Fruit fly (Drosophila melanogaster): ENCODE measurements around the gene Son.
A peak's percentile ranks its signal among the peaks of the same experiment; 100 is the strongest.

DNA sequence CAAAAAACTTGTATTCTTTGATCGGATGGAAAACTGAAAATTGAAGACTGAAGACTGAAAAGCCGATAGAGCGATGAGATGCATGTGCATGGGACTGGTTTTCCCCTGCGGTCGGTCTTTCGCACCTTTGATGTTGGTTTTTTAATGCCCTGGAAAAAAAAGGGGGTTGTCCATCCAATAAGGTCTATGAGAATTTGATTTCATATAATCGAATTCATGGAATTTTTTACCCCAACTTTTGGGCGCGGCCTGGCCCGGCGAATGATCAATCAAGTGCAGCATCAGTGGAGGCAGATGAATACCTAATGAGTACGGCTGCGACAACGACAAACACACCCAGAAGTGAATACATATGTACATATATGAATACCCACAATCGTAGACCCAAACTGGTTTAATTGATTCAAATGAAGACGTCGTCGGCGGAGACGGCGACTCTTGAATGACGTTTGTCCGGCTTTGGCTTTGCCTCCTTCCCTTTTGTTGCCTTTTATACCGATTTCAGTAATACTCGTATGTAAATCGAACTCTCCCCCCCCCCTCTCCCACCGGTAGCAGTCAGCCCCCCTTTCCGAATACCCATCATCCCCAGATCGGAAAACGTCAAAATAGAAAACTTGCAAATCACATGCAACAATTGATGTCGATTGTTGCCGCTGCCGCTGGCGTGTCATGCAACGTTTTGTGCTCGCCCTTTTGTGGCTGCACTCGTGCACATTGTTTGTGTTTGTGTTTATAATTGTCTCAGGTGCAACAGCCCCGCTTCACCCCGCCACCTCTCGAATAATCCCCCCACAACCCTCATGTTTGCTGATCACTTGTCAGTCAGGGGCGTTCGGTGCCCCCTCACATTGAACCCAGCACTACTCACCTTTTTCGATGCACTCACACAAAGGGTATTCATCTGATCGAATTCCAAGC, 25.4 kb downstream of the Son start:
- TF ChIP-seq EcR (GFP tag; optimal IDR thresholded peaks at IDR 0.05) (peak; percentile 12), CG9948 (tag; optimal IDR thresholded peaks at IDR 0.05) (no peak), CG34367 (tag; optimal IDR thresholded peaks at IDR 0.05) (no peak), Ets98B (GFP tag; IDR thresholded peaks at IDR 0.05) (no peak), CG14655 (GFP tag; optimal IDR thresholded peaks at IDR 0.05) (no peak), CG10348 (GFP tag; IDR thresholded peaks at IDR 0.05) (no peak), fd96Ca (GFP tag; IDR thresholded peaks at IDR 0.05) (no peak), CG32121 (GFP tag; IDR thresholded peaks at IDR 0.05) (no peak), D1 (tag; optimal IDR thresholded peaks at IDR 0.05) (no peak), CG4496 (GFP tag; IDR thresholded peaks at IDR 0.05) (no peak), rn (GFP tag; IDR thresholded peaks at IDR 0.05) (no peak)
